Worm (Caenorhabditis elegans): ENCODE measurements around the gene F21D5.9.

DNA sequence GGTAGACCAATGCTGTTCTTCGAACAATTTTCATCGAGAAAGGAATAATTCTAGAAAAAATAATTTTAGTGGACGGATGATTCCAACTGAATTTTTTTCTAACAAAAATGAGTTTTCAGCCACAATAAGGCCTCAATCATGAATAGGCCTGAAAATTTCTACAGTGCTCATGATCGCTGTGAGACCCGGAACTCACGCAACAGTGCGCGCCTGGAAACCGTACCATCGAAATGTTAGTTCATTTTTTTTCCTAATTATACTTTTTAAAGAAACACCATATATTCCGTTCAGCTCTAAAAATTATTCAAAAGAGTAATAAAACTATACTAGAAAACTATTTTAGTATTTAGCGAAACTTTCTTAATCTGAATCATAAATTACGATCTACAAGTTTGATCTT lies 1.1 kb downstream of the F21D5.9 start:
- TF ChIP-seq dao-5 (tag; optimal IDR thresholded peaks at IDR 0.05) (no peak), him-1 (tag; optimal IDR thresholded peaks at IDR 0.05) (no peak)
